ENCODE assay signal across 5 worm cellular contexts in the genomic region with DNA sequence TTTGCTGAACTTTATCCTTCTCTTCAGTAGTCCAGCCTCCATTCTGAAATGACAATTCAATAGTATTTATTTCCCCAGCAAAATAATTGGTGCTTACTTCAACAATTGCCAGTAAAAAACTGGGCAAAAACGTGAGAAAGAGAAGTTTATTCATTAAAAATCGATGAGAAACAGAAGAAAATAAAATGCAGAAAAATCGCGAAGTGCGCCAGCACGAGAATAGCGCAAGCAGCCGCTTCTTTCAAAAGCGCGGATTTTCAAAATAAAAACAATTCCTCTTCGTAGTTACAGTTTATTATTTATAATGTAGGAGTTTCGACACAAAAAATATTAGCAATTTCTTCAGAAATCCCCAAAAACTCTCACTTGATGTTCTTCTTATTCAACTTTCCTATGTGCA.
TF ChIP-seq lines count a peak whose summit lies in the region.

C27F2.9 (minus strand) TSS at position 159 of the 400 bp plus-strand sequence.

TF ChIP-seq in whole organism, L1 larva, 84 proteins besides CTCF, POLR2A, EP300 and RAD21 (continues in another document):
- TF ChIP-seq zip-4 (GFP tag; optimal IDR thresholded peaks at IDR 0.05; lab: Kevin White, UChicago): peak; percentile 72
- TF ChIP-seq pag-3 (tag; optimal IDR thresholded peaks at IDR 0.05; lab: Kevin White, UChicago; ENCODE audit: borderline replicate concordance, insufficient read depth): peak; percentile 67
- TF ChIP-seq ztf-11 (tag; optimal IDR thresholded peaks at IDR 0.05; lab: Kevin White, UChicago): peak in 1 of 2 experiments; percentile 83
- peak; percentile 85 for TF ChIP-seq grh-1 (GFP tag; IDR thresholded peaks at IDR 0.05; lab: Robert Waterston, UW)
- no peak for TF ChIP-seq unc-98 (GFP tag; IDR thresholded peaks at IDR 0.05; lab: Robert Waterston, UW)
- peak; percentile 91 for TF ChIP-seq nhr-20 (tag; optimal IDR thresholded peaks at IDR 0.05; lab: Kevin White, UChicago)
- peak; percentile 84 for TF ChIP-seq egl-13 (tag; optimal IDR thresholded peaks at IDR 0.05; lab: Kevin White, UChicago)
- TF ChIP-seq elt-2 (tag; optimal IDR thresholded peaks at IDR 0.05; lab: Kevin White, UChicago): peak; percentile 74
- TF ChIP-seq mdl-1 (tag; optimal IDR thresholded peaks at IDR 0.05; lab: Kevin White, UChicago): peak in 1 of 2 experiments; percentile 71
- TF ChIP-seq efl-1 (optimal IDR thresholded peaks at IDR 0.05; lab: Kevin White, UChicago): peak; percentile 98 to 99
- TF ChIP-seq efl-1 (GFP tag; optimal IDR thresholded peaks at IDR 0.05 in 1 of 2; lab: Kevin White, UChicago): peak; percentile 99 to 100
- TF ChIP-seq lir-3 (tag; optimal IDR thresholded peaks at IDR 0.05; lab: Kevin White, UChicago; ENCODE audit: poor library complexity): peak; percentile 77
- TF ChIP-seq tbx-2 (tag; optimal IDR thresholded peaks at IDR 0.05; lab: Kevin White, UChicago): peak; percentile 93
- peak; percentile 90 for TF ChIP-seq nhr-11 (tag; optimal IDR thresholded peaks at IDR 0.05; lab: Kevin White, UChicago)
- TF ChIP-seq nhr-76 (tag; optimal IDR thresholded peaks at IDR 0.05; lab: Kevin White, UChicago): no peak
- TF ChIP-seq pqm-1 (tag; optimal IDR thresholded peaks at IDR 0.05; lab: Kevin White, UChicago): no peak

TF ChIP-seq in whole organism, L3 larva, 47 proteins besides CTCF, POLR2A, EP300 and RAD21 (continues in another document):
- TF ChIP-seq aly-2 (tag; optimal IDR thresholded peaks at IDR 0.05; lab: Kevin White, UChicago) (no peak), zag-1 (tag; optimal IDR thresholded peaks at IDR 0.05; lab: Kevin White, UChicago) (no peak), jun-1 (tag; optimal IDR thresholded peaks at IDR 0.05; lab: Kevin White, UChicago) (peak; percentile 60), nhr-12 (tag; optimal IDR thresholded peaks at IDR 0.05; lab: Kevin White, UChicago) (no peak), lsy-12 (tag; optimal IDR thresholded peaks at IDR 0.05; lab: Kevin White, UChicago) (peak; percentile 72), unc-39 (tag; optimal IDR thresholded peaks at IDR 0.05; lab: Kevin White, UChicago) (no peak), ZK546.5 (tag; optimal IDR thresholded peaks at IDR 0.05; lab: Kevin White, UChicago) (no peak), nhr-23 (tag; optimal IDR thresholded peaks at IDR 0.05; lab: Kevin White, UChicago) (peak; percentile 91), elt-3 (tag; optimal IDR thresholded peaks at IDR 0.05; lab: Kevin White, UChicago) (peak in 1 of 3 experiments; percentile 13), fkh-10 (GFP tag; optimal IDR thresholded peaks at IDR 0.05; lab: Kevin White, UChicago) (peak; percentile 3), R02D3.7 (tag; optimal IDR thresholded peaks at IDR 0.05; lab: Kevin White, UChicago) (peak; percentile 79), lin-15B (tag; optimal IDR thresholded peaks at IDR 0.05; lab: Kevin White, UChicago) (peak; percentile 84), ceh-82 (tag; optimal IDR thresholded peaks at IDR 0.05; lab: Kevin White, UChicago) (peak; percentile 27), egl-5 (tag; optimal IDR thresholded peaks at IDR 0.05; lab: Kevin White, UChicago) (peak; percentile 12), pqm-1 (tag; optimal IDR thresholded peaks at IDR 0.05; lab: Kevin White, UChicago) (peak; percentile 34), nhr-28 (tag; optimal IDR thresholded peaks at IDR 0.05; lab: Kevin White, UChicago) (no peak), ceh-16 (tag; optimal IDR thresholded peaks at IDR 0.05; lab: Kevin White, UChicago) (no peak), nhr-67 (tag; optimal IDR thresholded peaks at IDR 0.05; lab: Kevin White, UChicago) (no peak)

TF ChIP-seq in whole organism, early embryonic, 17 proteins besides CTCF, POLR2A, EP300 and RAD21:
- TF ChIP-seq sea-1 (GFP tag; conservative IDR thresholded peaks at IDR 0.05; lab: Robert Waterston, UW): 0 out of 2 replicates have a peak, but pooled peaks have one; percentile 14
- no peak for TF ChIP-seq hmg-4 (GFP tag; optimal IDR thresholded peaks at IDR 0.05; lab: Kevin White, UChicago)
- TF ChIP-seq F13C5.2 (tag; optimal IDR thresholded peaks at IDR 0.05; lab: Kevin White, UChicago): peak; percentile 91
- peak; percentile 1 for TF ChIP-seq ets-7 (tag; optimal IDR thresholded peaks at IDR 0.05; lab: Kevin White, UChicago)
- 0 out of 2 replicates have a peak, but pooled peaks have one; percentile 5 for TF ChIP-seq tbx-11 (GFP tag; IDR thresholded peaks at IDR 0.05; lab: Robert Waterston, UW)
- TF ChIP-seq pes-1 (GFP tag; IDR thresholded peaks at IDR 0.05; lab: Robert Waterston, UW): peak; percentile 67

TF ChIP-seq in whole organism, midembryonic, 9 proteins besides CTCF, POLR2A, EP300 and RAD21:
- TF ChIP-seq ref-1 (GFP tag; conservative IDR thresholded peaks at IDR 0.05; lab: Robert Waterston, UW): no peak
- TF ChIP-seq T22C8.4 (GFP tag; IDR thresholded peaks at IDR 0.05; lab: Robert Waterston, UW): 0 out of 2 replicates have a peak, but pooled peaks have one; percentile 27
- no peak for TF ChIP-seq ztf-29 (GFP tag; IDR thresholded peaks at IDR 0.05; lab: Robert Waterston, UW)
- peak; percentile 76 for TF ChIP-seq flt-1 (GFP tag; IDR thresholded peaks at IDR 0.05; lab: Robert Waterston, UW)
- 0 out of 2 replicates have a peak, but pooled peaks have one; percentile 22 for TF ChIP-seq tab-1 (GFP tag; IDR thresholded peaks at IDR 0.05; lab: Robert Waterston, UW)
- no peak for TF ChIP-seq cog-1 (tag; optimal IDR thresholded peaks at IDR 0.05; lab: Kevin White, UChicago)
- TF ChIP-seq med-1 (GFP tag; optimal IDR thresholded peaks at IDR 0.05; lab: Kevin White, UChicago; ENCODE audit: insufficient read depth): peak; percentile 1
- TF ChIP-seq klf-2 (GFP tag; conservative IDR thresholded peaks at IDR 0.05; lab: Robert Waterston, UW): no peak
- peak; percentile 61; the same call in 1 of the 2 replicates for TF ChIP-seq ztf-23 (GFP tag; IDR thresholded peaks at IDR 0.05; lab: Robert Waterston, UW)

TF ChIP-seq in whole organism, young adult, 124 proteins besides CTCF, POLR2A, EP300 and RAD21 (continues in another document):
- TF ChIP-seq ama-1 (optimal IDR thresholded peaks at IDR 0.05; lab: Kevin White, UChicago): no peak
- peak in 1 of 2 experiments; percentile 27 for TF ChIP-seq ama-1 (GFP tag; optimal IDR thresholded peaks at IDR 0.05; lab: Kevin White, UChicago)
- TF ChIP-seq C17E4.6 (GFP tag; IDR thresholded peaks at IDR 0.05; lab: Robert Waterston, UW): no peak
- 0 out of 2 replicates have a peak, but pooled peaks have one; percentile 34 for TF ChIP-seq C06A6.2 (GFP tag; conservative IDR thresholded peaks at IDR 0.05; lab: Robert Waterston, UW)
- no peak for TF ChIP-seq Y95B8A.8 (GFP tag; IDR thresholded peaks at IDR 0.05; lab: Robert Waterston, UW)
- TF ChIP-seq F10E7.11 (tag; optimal IDR thresholded peaks at IDR 0.05; lab: Kevin White, UChicago): no peak
- TF ChIP-seq dox-1 (GFP tag; IDR thresholded peaks at IDR 0.05; lab: Robert Waterston, UW): no peak; the same call in 1 of the 2 replicates
- no peak for TF ChIP-seq ekl-4 (GFP tag; IDR thresholded peaks at IDR 0.05; lab: Robert Waterston, UW)
- peak; percentile 85 for TF ChIP-seq hmg-20 (GFP tag; IDR thresholded peaks at IDR 0.05; lab: Robert Waterston, UW)
- no peak for TF ChIP-seq Y56A3A.18 (GFP tag; IDR thresholded peaks at IDR 0.05; lab: Robert Waterston, UW)
- peak; percentile 86 for TF ChIP-seq lin-40 (tag; optimal IDR thresholded peaks at IDR 0.05; lab: Kevin White, UChicago)
- no peak for TF ChIP-seq dpff-1 (tag; optimal IDR thresholded peaks at IDR 0.05; lab: Kevin White, UChicago)
- TF ChIP-seq unc-130 (GFP tag; optimal IDR thresholded peaks at IDR 0.05; lab: Kevin White, UChicago): peak; percentile 48
- TF ChIP-seq lsy-27 (tag; optimal IDR thresholded peaks at IDR 0.05; lab: Kevin White, UChicago; ENCODE audit: borderline replicate concordance, insufficient read depth): no peak
- TF ChIP-seq fkh-3 (tag; optimal IDR thresholded peaks at IDR 0.05; lab: Kevin White, UChicago): no peak
- TF ChIP-seq B0261.1 (tag; optimal IDR thresholded peaks at IDR 0.05; lab: Kevin White, UChicago): no peak
- TF ChIP-seq nhr-27 (tag; optimal IDR thresholded peaks at IDR 0.05; lab: Kevin White, UChicago): no peak
- TF ChIP-seq F52B5.7 (tag; optimal IDR thresholded peaks at IDR 0.05; lab: Kevin White, UChicago): no peak
- TF ChIP-seq snpc-1.1 (tag; optimal IDR thresholded peaks at IDR 0.05; lab: Kevin White, UChicago; ENCODE audit: insufficient read depth): no peak
- TF ChIP-seq hmg-1.2 (GFP tag; IDR thresholded peaks at IDR 0.05; lab: Robert Waterston, UW): peak; percentile 67
- peak; percentile 69 for TF ChIP-seq snpc-3.4 (tag; optimal IDR thresholded peaks at IDR 0.05; lab: Kevin White, UChicago)
- TF ChIP-seq sea-2 (GFP tag; IDR thresholded peaks at IDR 0.05; lab: Robert Waterston, UW): no peak
- peak; percentile 98 for TF ChIP-seq ztf-18 (tag; optimal IDR thresholded peaks at IDR 0.05; lab: Kevin White, UChicago)
- no peak for TF ChIP-seq cebp-1 (GFP tag; IDR thresholded peaks at IDR 0.05; lab: Robert Waterston, UW)
- TF ChIP-seq cebp-1 (tag; optimal IDR thresholded peaks at IDR 0.05; lab: Kevin White, UChicago): no peak
- peak; percentile 91 for TF ChIP-seq attf-5 (GFP tag; optimal IDR thresholded peaks at IDR 0.05; lab: Kevin White, UChicago)
- TF ChIP-seq nhr-179 (tag; optimal IDR thresholded peaks at IDR 0.05; lab: Kevin White, UChicago): no peak
- peak; percentile 56 for TF ChIP-seq repo-1 (tag; optimal IDR thresholded peaks at IDR 0.05; lab: Kevin White, UChicago)
- TF ChIP-seq bed-1 (GFP tag; IDR thresholded peaks at IDR 0.05; lab: Robert Waterston, UW): no peak
- no peak for TF ChIP-seq B0019.2 (GFP tag; conservative IDR thresholded peaks at IDR 0.05; lab: Robert Waterston, UW)
- TF ChIP-seq die-1 (tag; optimal IDR thresholded peaks at IDR 0.05; lab: Kevin White, UChicago): no peak
- TF ChIP-seq egrh-3 (GFP tag; IDR thresholded peaks at IDR 0.05; lab: Robert Waterston, UW): 0 out of 2 replicates have a peak, but pooled peaks have one; percentile 12
- TF ChIP-seq madf-6 (GFP tag; IDR thresholded peaks at IDR 0.05; lab: Robert Waterston, UW): no peak
- no peak for TF ChIP-seq zim-3 (tag; optimal IDR thresholded peaks at IDR 0.05; lab: Kevin White, UChicago)
- no peak for TF ChIP-seq sptf-2 (GFP tag; optimal IDR thresholded peaks at IDR 0.05; lab: Kevin White, UChicago)
- TF ChIP-seq athp-1 (tag; optimal IDR thresholded peaks at IDR 0.05; lab: Kevin White, UChicago): no peak
- TF ChIP-seq ceh-58 (GFP tag; IDR thresholded peaks at IDR 0.05; lab: Robert Waterston, UW): no peak
- TF ChIP-seq pbrm-1 (GFP tag; IDR thresholded peaks at IDR 0.05; lab: Robert Waterston, UW): peak; percentile 73
- no peak for TF ChIP-seq T07F8.4 (tag; optimal IDR thresholded peaks at IDR 0.05; lab: Kevin White, UChicago)
- peak; percentile 67; the same call in 1 of the 2 replicates for TF ChIP-seq ceh-100 (GFP tag; IDR thresholded peaks at IDR 0.05; lab: Robert Waterston, UW)
- no peak for TF ChIP-seq mel-28 (tag; optimal IDR thresholded peaks at IDR 0.05; lab: Kevin White, UChicago; ENCODE audit: borderline replicate concordance)

Comparison
In these comparisons a context has a peak if more than half of its experiments do, and no peak if none do; other contexts are left out.
1. Of the 8 proteins assayed by ChIP-seq in both whole organism, young adult and whole organism, L1 larva: peak only in whole organism, young adult: none; only in whole organism, L1 larva: nhr-90; in both: dpl-1, efl-1, lin-35, snpc-4 and unc-130; in neither: 1; mixed calls (peak in some experiments, not most) for 1.